Fruit fly (Drosophila melanogaster): ENCODE results near the gene MED14.

Gene MED14

dm6 chr3L:589290-590281 is 3.5 kb upstream of the MED14 start:
- TF ChIP-seq ey (GFP tag; optimal IDR thresholded peaks at IDR 0.05) (peak; percentile 60), Myc (optimal IDR thresholded peaks at IDR 0.05) (no peak), dmrt93B (GFP tag; optimal IDR thresholded peaks at IDR 0.05) (peak; percentile 28), CG9705 (GFP tag; optimal IDR thresholded peaks at IDR 0.05) (peak; percentile 3), Vsx2 (GFP tag; optimal IDR thresholded peaks at IDR 0.05; ENCODE audit: partially characterized antibody) (no peak), GATAd (GFP tag; optimal IDR thresholded peaks at IDR 0.05) (no peak), rgr (GFP tag; optimal IDR thresholded peaks at IDR 0.05) (peak; percentile 55), Sp1 (GFP tag; optimal IDR thresholded peaks at IDR 0.05) (peak; percentile 22), HLH106 (tag; optimal IDR thresholded peaks at IDR 0.05) (peak; percentile 63), sage (GFP tag; optimal IDR thresholded peaks at IDR 0.05) (no peak), Hr83 (GFP tag; optimal IDR thresholded peaks at IDR 0.05; ENCODE audit: poor library complexity, severe bottlenecking) (no peak), h (GFP tag; optimal IDR thresholded peaks at IDR 0.05) (peak; percentile 60), CrebA (GFP tag; optimal IDR thresholded peaks at IDR 0.05; ENCODE audit: borderline replicate concordance) (no peak), brk (GFP tag; optimal IDR thresholded peaks at IDR 0.05) (no peak), Abd-B (GFP tag; optimal IDR thresholded peaks at IDR 0.05) (no peak), br (GFP tag; optimal IDR thresholded peaks at IDR 0.05) (peak; percentile 60), Dif (GFP tag; optimal IDR thresholded peaks at IDR 0.05; ENCODE audit: partially characterized antibody) (no peak), Jra (GFP tag; optimal IDR thresholded peaks at IDR 0.05) (no peak), Hr78 (GFP tag; optimal IDR thresholded peaks at IDR 0.05) (no peak), Dfd (GFP tag; optimal IDR thresholded peaks at IDR 0.05) (no peak), dl (GFP tag; optimal IDR thresholded peaks at IDR 0.05; ENCODE audit: insufficient read depth in 1 of 2, partially characterized antibody in 2 of 2) (no peak), Rel (GFP tag; optimal IDR thresholded peaks at IDR 0.05) (no peak), Rel (tag; optimal IDR thresholded peaks at IDR 0.05) (no peak), fru (GFP tag; optimal IDR thresholded peaks at IDR 0.05) (peak; percentile 58), woc (GFP tag; optimal IDR thresholded peaks at IDR 0.05) (no peak), Hnf4 (GFP tag; optimal IDR thresholded peaks at IDR 0.05) (no peak), N (GFP tag; optimal IDR thresholded peaks at IDR 0.05) (no peak), foxo (GFP tag; optimal IDR thresholded peaks at IDR 0.05) (peak in 1 of 2 experiments; percentile 53), OdsH (GFP tag; optimal IDR thresholded peaks at IDR 0.05) (peak; percentile 0), usp (GFP tag; optimal IDR thresholded peaks at IDR 0.05) (no peak), CG32264 (GFP tag; optimal IDR thresholded peaks at IDR 0.05) (no peak), dsf (GFP tag; optimal IDR thresholded peaks at IDR 0.05; ENCODE audit: borderline replicate concordance) (no peak), jim (GFP tag; optimal IDR thresholded peaks at IDR 0.05) (no peak), lola (GFP tag; optimal IDR thresholded peaks at IDR 0.05) (no peak), tai (GFP tag; optimal IDR thresholded peaks at IDR 0.05) (no peak), sv (GFP tag; optimal IDR thresholded peaks at IDR 0.05) (peak; percentile 81), pan (optimal IDR thresholded peaks at IDR 0.05) (no peak), Mio (GFP tag; optimal IDR thresholded peaks at IDR 0.05) (no peak), psq (GFP tag; optimal IDR thresholded peaks at IDR 0.05) (peak; percentile 9)

dm6 chr3L:591370-591769 is 1.7 kb upstream of the MED14 start:
- TF ChIP-seq Myc (optimal IDR thresholded peaks at IDR 0.05) (no peak), Rel (GFP tag; optimal IDR thresholded peaks at IDR 0.05) (no peak), Rel (tag; optimal IDR thresholded peaks at IDR 0.05) (no peak), Hr78 (GFP tag; optimal IDR thresholded peaks at IDR 0.05) (no peak), dsf (GFP tag; optimal IDR thresholded peaks at IDR 0.05; ENCODE audit: borderline replicate concordance) (no peak), br (GFP tag; optimal IDR thresholded peaks at IDR 0.05) (no peak), Hr83 (GFP tag; optimal IDR thresholded peaks at IDR 0.05; ENCODE audit: poor library complexity, severe bottlenecking) (no peak), sv (GFP tag; optimal IDR thresholded peaks at IDR 0.05) (no peak), pan (optimal IDR thresholded peaks at IDR 0.05) (no peak), OdsH (GFP tag; optimal IDR thresholded peaks at IDR 0.05) (no peak), HLH106 (tag; optimal IDR thresholded peaks at IDR 0.05) (no peak), jim (GFP tag; optimal IDR thresholded peaks at IDR 0.05) (no peak), foxo (GFP tag; optimal IDR thresholded peaks at IDR 0.05) (no peak), Jra (GFP tag; optimal IDR thresholded peaks at IDR 0.05) (no peak), Abd-B (GFP tag; optimal IDR thresholded peaks at IDR 0.05) (no peak), Hnf4 (GFP tag; optimal IDR thresholded peaks at IDR 0.05) (no peak), brk (GFP tag; optimal IDR thresholded peaks at IDR 0.05) (no peak), CG32264 (GFP tag; optimal IDR thresholded peaks at IDR 0.05) (no peak), sage (GFP tag; optimal IDR thresholded peaks at IDR 0.05) (no peak), Sp1 (GFP tag; optimal IDR thresholded peaks at IDR 0.05) (no peak), Dfd (GFP tag; optimal IDR thresholded peaks at IDR 0.05) (no peak)
